Worm (Caenorhabditis elegans): ENCODE measurements around the gene C13F10.7.

DNA sequence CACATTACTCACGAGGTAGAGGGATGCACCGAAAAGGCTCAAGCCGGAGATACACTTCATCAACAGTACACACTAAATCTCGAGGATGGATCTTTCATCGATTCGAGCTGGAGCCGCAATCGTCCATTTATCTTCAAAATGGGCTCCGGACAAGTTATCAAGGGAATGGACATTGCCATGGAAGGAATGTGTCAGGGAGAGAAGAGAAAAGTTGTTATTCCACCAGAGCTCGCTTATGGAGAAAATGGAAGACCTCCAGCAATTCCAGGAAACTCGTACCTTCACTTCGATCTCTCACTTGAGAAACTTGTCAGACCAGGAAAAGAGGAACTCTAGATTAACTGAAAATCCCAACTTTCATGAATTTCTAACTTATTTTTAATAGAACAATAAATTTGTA is 2.8 kb upstream of the C13F10.7 start:
- no peak for TF ChIP-seq let-526 (GFP tag; IDR thresholded peaks at IDR 0.05)
- TF ChIP-seq nfya-1 (tag; optimal IDR thresholded peaks at IDR 0.05; ENCODE audit: borderline replicate concordance, insufficient read depth) = no peak

All from whole organism, young adult.